Fruit fly (Drosophila melanogaster) whole organism, embryonic: ENCODE data around the gene Invadolysin.

Experiments
- CG10431 ChIP-seq: fragments of 200-800 bp; sonication (Bioruptor generic); optimal IDR thresholded peaks from 3 replicates; lab custom pipeline; 2018; ENCODE audit warnings: missing biosample characterization, mild to moderate bottlenecking, missing genetic modification characterization
- CG10565 ChIP-seq: fragments of 200-800 bp; sonication (Bioruptor generic); optimal IDR thresholded peaks from 3 replicates; lab custom pipeline; 2016; ENCODE audit warnings: missing biosample characterization, mild to moderate bottlenecking, missing genetic modification characterization
- CG10979 ChIP-seq: fragments of 200-800 bp; sonication (Bioruptor generic); optimal IDR thresholded peaks from 2 replicates; lab custom pipeline; 2018; ENCODE audit warnings: missing biosample characterization, mild to moderate bottlenecking, missing genetic modification characterization, moderate library complexity
- CG12299 ChIP-seq: fragments of 200-800 bp; sonication (Bioruptor generic); optimal IDR thresholded peaks from 2 replicates; lab custom pipeline; 2018; ENCODE audit warnings: missing biosample characterization, mild to moderate bottlenecking, missing genetic modification characterization
- CG1233 ChIP-seq: fragments of 200-800 bp; sonication (Bioruptor generic); optimal IDR thresholded peaks from 4 replicates; lab custom pipeline; 2018; ENCODE audit warnings: missing biosample characterization, mild to moderate bottlenecking, missing genetic modification characterization
- CG14860 ChIP-seq: fragments of 200-800 bp; sonication (Bioruptor generic); IDR thresholded peaks from 3 replicates; pipeline ENCODE4 v1.3.6; 2022; ENCODE audit warnings: missing biosample characterization, missing genetic modification characterization; ENCODE audit not compliant: partially characterized antibody
- CG15073 ChIP-seq: fragments of 200-800 bp; sonication (Bioruptor generic); optimal IDR thresholded peaks from 2 replicates; lab custom pipeline; 2016; ENCODE audit warnings: missing biosample characterization, missing genetic modification characterization
- CG1832 ChIP-seq: fragments of 200-800 bp; sonication (Bioruptor generic); optimal IDR thresholded peaks from 2 replicates; lab custom pipeline; 2017; ENCODE audit warnings: missing biosample characterization, mild to moderate bottlenecking, missing genetic modification characterization, inconsistent platforms
- CG18476 ChIP-seq: fragments of 200-800 bp; sonication (Bioruptor generic); optimal IDR thresholded peaks from 2 replicates; lab custom pipeline; 2016; ENCODE audit warnings: missing biosample characterization, mild to moderate bottlenecking, missing genetic modification characterization
- CG30403 ChIP-seq: fragments of 200-800 bp; sonication (Bioruptor generic); optimal IDR thresholded peaks from 3 replicates; lab custom pipeline; 2016; ENCODE audit warnings: missing biosample characterization, missing genetic modification characterization
- CG3065 ChIP-seq: fragments of 200-800 bp; sonication (Bioruptor generic); optimal IDR thresholded peaks from 2 replicates; lab custom pipeline; 2016; ENCODE audit warnings: missing biosample characterization, missing genetic modification characterization
- CG3281 ChIP-seq: fragments of 200-800 bp; sonication (Bioruptor generic); optimal IDR thresholded peaks from 3 replicates; lab custom pipeline; 2017; ENCODE audit warnings: missing biosample characterization, mild to moderate bottlenecking, missing genetic modification characterization
- CG33213 ChIP-seq: fragments of 200-800 bp; sonication (Bioruptor generic); optimal IDR thresholded peaks from 3 replicates; lab custom pipeline; 2016; ENCODE audit warnings: missing biosample characterization, missing genetic modification characterization
- CG34224 ChIP-seq: fragments of 200-800 bp; sonication (Bioruptor generic); IDR thresholded peaks from 3 replicates; pipeline ENCODE4 v1.3.6; 2022; ENCODE audit warnings: missing biosample characterization, missing genetic modification characterization; ENCODE audit not compliant: partially characterized antibody
- CG42726 ChIP-seq: fragments of 200-800 bp; sonication (Bioruptor generic); IDR thresholded peaks from 2 replicates; pipeline ENCODE4 v1.3.6; 2022; ENCODE audit warnings: missing biosample characterization, missing genetic modification characterization; ENCODE audit not compliant: partially characterized antibody
- CG4707 ChIP-seq: fragments of 200-800 bp; sonication (Bioruptor generic); optimal IDR thresholded peaks from 2 replicates; lab custom pipeline; 2018; ENCODE audit warnings: missing biosample characterization, mild to moderate bottlenecking, missing genetic modification characterization, moderate library complexity
- CG4854 ChIP-seq: fragments of 200-800 bp; sonication (Bioruptor generic); optimal IDR thresholded peaks from 2 replicates; lab custom pipeline; 2016; ENCODE audit warnings: missing biosample characterization, missing genetic modification characterization, inconsistent platforms
- CG5245 ChIP-seq: fragments of 200-800 bp; sonication (Bioruptor generic); optimal IDR thresholded peaks from 3 replicates; lab custom pipeline; 2016; ENCODE audit warnings: missing biosample characterization, missing genetic modification characterization
- CG9932 ChIP-seq: fragments of 200-800 bp; sonication (Bioruptor generic); IDR thresholded peaks from 2 replicates; pipeline ENCODE4 v1.3.6; 2022; ENCODE audit warnings: missing biosample characterization, missing genetic modification characterization
- Doc3 ChIP-seq: fragments of 200-800 bp; sonication (Bioruptor generic); IDR thresholded peaks from 3 replicates; pipeline ENCODE4 v1.3.6; 2022; ENCODE audit warnings: missing biosample characterization, missing genetic modification characterization; ENCODE audit not compliant: partially characterized antibody
- ERR ChIP-seq: fragments of 200-800 bp; sonication (Bioruptor generic); optimal IDR thresholded peaks from 2 replicates; lab custom pipeline; 2016; ENCODE audit warnings: missing biosample characterization, missing genetic modification characterization
- Hmx ChIP-seq: fragments of 200-800 bp; sonication (Bioruptor generic); optimal IDR thresholded peaks from 2 replicates; lab custom pipeline; 2016; ENCODE audit warnings: missing biosample characterization, missing genetic modification characterization
- Lpt ChIP-seq: fragments of >200 bp; optimal IDR thresholded peaks from 2 replicates; lab custom pipeline; 2018; ENCODE audit warnings: missing biosample characterization, missing genetic modification characterization
- Max ChIP-seq: fragments of 200-800 bp; sonication (Bioruptor generic); optimal IDR thresholded peaks from 2 replicates; lab custom pipeline; 2016; ENCODE audit warnings: missing biosample characterization, mild to moderate bottlenecking, missing genetic modification characterization
- Mrtf ChIP-seq: fragments of 200-800 bp; sonication (Bioruptor generic); IDR thresholded peaks from 3 replicates; pipeline ENCODE4 v1.3.6; 2022; ENCODE audit warnings: missing biosample characterization, missing genetic modification characterization
- NC2α ChIP-seq: fragments of 200-800 bp; sonication (Bioruptor generic); optimal IDR thresholded peaks from 2 replicates; lab custom pipeline; 2016; ENCODE audit warnings: missing biosample characterization, missing genetic modification characterization
- Nf-YA ChIP-seq: fragments of 200-800 bp; sonication (Bioruptor generic); IDR thresholded peaks from 2 replicates; pipeline ENCODE4 v1.3.6; 2022; ENCODE audit warnings: missing biosample characterization, missing genetic modification characterization
- Optix ChIP-seq: fragments of 200-800 bp; sonication (Bioruptor generic); IDR thresholded peaks from 3 replicates; pipeline ENCODE4 v1.3.6; 2022; ENCODE audit warnings: missing biosample characterization, missing genetic modification characterization
- Six4 ChIP-seq: fragments of 200-800 bp; sonication (Bioruptor generic); optimal IDR thresholded peaks from 2 replicates; lab custom pipeline; 2016; ENCODE audit warnings: missing biosample characterization, missing genetic modification characterization
- Trl ChIP-seq, 3 experiments: fragments of >200 bp in 2 of 3; fragments of 200-800 bp in 1 of 3; sonication (Bioruptor generic) in 1 of 3; optimal IDR thresholded peaks; 2 replicates in 1 of 3; 3 replicates in 2 of 3; lab custom pipeline; 2016 to 2017; ENCODE audit warnings: missing biosample characterization in 1 of 3, missing genetic modification characterization in 1 of 3
- YL-1 ChIP-seq: fragments of 200-800 bp; sonication (Bioruptor generic); optimal IDR thresholded peaks from 3 replicates; lab custom pipeline; 2017; ENCODE audit warnings: missing biosample characterization, mild to moderate bottlenecking, missing genetic modification characterization
- ato ChIP-seq: fragments of 200-800 bp; sonication (Bioruptor generic); IDR thresholded peaks from 2 replicates; pipeline ENCODE4 v1.3.6; 2022; ENCODE audit warnings: missing biosample characterization, missing genetic modification characterization; ENCODE audit not compliant: partially characterized antibody
- az2 ChIP-seq: fragments of 200-800 bp; sonication (Bioruptor generic); optimal IDR thresholded peaks from 3 replicates; lab custom pipeline; 2016; ENCODE audit warnings: missing biosample characterization, missing genetic modification characterization
- ci ChIP-seq: fragments of 200-800 bp; sonication (Bioruptor generic); IDR thresholded peaks from 3 replicates; pipeline ENCODE4 v1.3.6; 2022; ENCODE audit warnings: missing biosample characterization, missing genetic modification characterization
- exex ChIP-seq: fragments of 200-800 bp; sonication (Bioruptor generic); optimal IDR thresholded peaks from 4 replicates; lab custom pipeline; 2018; ENCODE audit warnings: missing biosample characterization, mild to moderate bottlenecking, missing genetic modification characterization, moderate library complexity
- gcm2 ChIP-seq: fragments of 200-800 bp; sonication (Bioruptor generic); optimal IDR thresholded peaks from 2 replicates; lab custom pipeline; 2016; ENCODE audit warnings: missing biosample characterization, missing genetic modification characterization
- grau ChIP-seq: fragments of 200-800 bp; optimal IDR thresholded peaks from 3 replicates; lab custom pipeline; 2019; ENCODE audit warnings: missing biosample characterization, mild to moderate bottlenecking, missing genetic modification characterization, moderate library complexity
- grn ChIP-seq: fragments of 200-800 bp; sonication (Bioruptor generic); optimal IDR thresholded peaks from 3 replicates; lab custom pipeline; 2017; ENCODE audit warnings: missing biosample characterization, missing genetic modification characterization
- lmd ChIP-seq: fragments of 200-800 bp; sonication (Bioruptor generic); IDR thresholded peaks from 2 replicates; pipeline ENCODE4 v1.3.6; 2022; ENCODE audit warnings: missing biosample characterization, missing genetic modification characterization
- nerfin-1 ChIP-seq: fragments of 200-800 bp; sonication (Bioruptor generic); optimal IDR thresholded peaks from 3 replicates; lab custom pipeline; 2019; ENCODE audit warnings: missing biosample characterization, mild to moderate bottlenecking, missing genetic modification characterization, moderate library complexity
- onecut ChIP-seq: fragments of 200-800 bp; sonication (Bioruptor generic); IDR thresholded peaks from 2 replicates; pipeline ENCODE4 v1.3.6; 2022; ENCODE audit warnings: missing biosample characterization, missing genetic modification characterization
- p53 ChIP-seq: fragments of 200-800 bp; sonication (Bioruptor generic); optimal IDR thresholded peaks from 2 replicates; lab custom pipeline; 2016; ENCODE audit warnings: missing biosample characterization, missing genetic modification characterization
- pan ChIP-seq, 4 experiments: fragments of >200 bp in 3 of 4; fragments of 200-800 bp in 1 of 4; sonication (Bioruptor generic) in 1 of 4; optimal IDR thresholded peaks in 3 of 4; IDR thresholded peaks in 1 of 4; 2 replicates each; pipeline versions ENCODE4 v1.3.6 to Lab custom; 2017 to 2022; ENCODE audit warnings: missing biosample characterization in 2 of 4, missing genetic modification characterization in 2 of 4, mixed read lengths in 1 of 4
- pfk ChIP-seq: fragments of 200-800 bp; sonication (Bioruptor generic); optimal IDR thresholded peaks from 2 replicates; lab custom pipeline; 2018; ENCODE audit warnings: missing biosample characterization, mild to moderate bottlenecking, missing genetic modification characterization, moderate library complexity
- ranshi ChIP-seq: fragments of 200-800 bp; sonication (Bioruptor generic); IDR thresholded peaks from 2 replicates; pipeline ENCODE4 v1.3.6; 2022; ENCODE audit warnings: missing biosample characterization, missing genetic modification characterization
- salm ChIP-seq: fragments of 200-800 bp; sonication (Bioruptor generic); optimal IDR thresholded peaks from 2 replicates; lab custom pipeline; 2018; ENCODE audit warnings: missing biosample characterization, mild to moderate bottlenecking, missing genetic modification characterization
- slbo ChIP-seq: fragments of 200-800 bp; sonication (Bioruptor generic); IDR thresholded peaks from 2 replicates; pipeline ENCODE4 v1.3.6; 2022; ENCODE audit warnings: missing biosample characterization, missing genetic modification characterization
- so ChIP-seq: fragments of 200-800 bp; sonication (Bioruptor generic); IDR thresholded peaks from 3 replicates; pipeline ENCODE4 v1.3.6; 2022; ENCODE audit warnings: missing biosample characterization, missing genetic modification characterization
- tgo ChIP-seq: fragments of 200-800 bp; sonication (Bioruptor generic); IDR thresholded peaks from 3 replicates; pipeline ENCODE4 v1.3.6; 2022; ENCODE audit warnings: missing biosample characterization, missing genetic modification characterization
- tna ChIP-seq: fragments of 200-800 bp; sonication (Bioruptor generic); IDR thresholded peaks from 2 replicates; pipeline ENCODE4 v1.3.6; 2022; ENCODE audit warnings: missing biosample characterization, missing genetic modification characterization; ENCODE audit not compliant: partially characterized antibody
- wdn ChIP-seq: fragments of 200-800 bp; sonication (Bioruptor generic); IDR thresholded peaks from 2 replicates; pipeline ENCODE4 v1.3.6; 2022; ENCODE audit warnings: missing biosample characterization, missing genetic modification characterization

The Invadolysin gene

dm6 chr3R:10185986-10186385 lies 41.5 kb downstream of the Invadolysin start (continued):
- TF ChIP-seq so (GFP tag; lab: Robert Waterston, UW) (0 out of 3 replicates have a peak, but pooled peaks have one; percentile 61), az2 (GFP tag; lab: Kevin White, UChicago) (no peak), CG10431 (GFP tag; lab: Kevin White, UChicago) (no peak), tgo (no peak), NC2α (GFP tag; lab: Kevin White, UChicago) (no peak), CG14860 (no peak), CG42726 (GFP tag; lab: Robert Waterston, UW) (no peak), CG15073 (GFP tag; lab: Kevin White, UChicago) (no peak), lmd (no peak), CG10565 (GFP tag; lab: Kevin White, UChicago) (no peak), CG10979 (tag; lab: Kevin White, UChicago) (no peak), Mrtf (GFP tag; lab: Robert Waterston, UW) (no peak), CG3281 (peak; percentile 11), slbo (GFP tag; lab: Robert Waterston, UW) (no peak), CG3065 (no peak), p53 (no peak), nerfin-1 (tag; lab: Kevin White, UChicago) (no peak), ranshi (GFP tag; lab: Robert Waterston, UW) (0 out of 2 replicates have a peak, but pooled peaks have one; percentile 11), Doc3 (no peak), CG4854 (GFP tag; lab: Kevin White, UChicago) (no peak), pan (optimal IDR thresholded peaks at IDR 0.05; lab: Kevin White, UChicago) (no peak), pan (GFP tag; optimal IDR thresholded peaks at IDR 0.05 in 1 of 2, IDR thresholded peaks at IDR 0.05 in 1 of 2) (no peak), Max (GFP tag; lab: Kevin White, UChicago) (no peak), CG34224 (GFP tag; lab: Robert Waterston, UW) (no peak), Hmx (GFP tag; lab: Kevin White, UChicago) (no peak), CG4707 (GFP tag; lab: Kevin White, UChicago) (no peak), CG33213 (GFP tag; lab: Kevin White, UChicago) (no peak), grn (GFP tag; lab: Kevin White, UChicago) (no peak), CG9932 (peak; percentile 38), wdn (GFP tag; lab: Robert Waterston, UW) (no peak), Six4 (GFP tag; lab: Kevin White, UChicago) (no peak), ci (peak; percentile 40; the same call in 1 of the 3 replicates), onecut (GFP tag; lab: Robert Waterston, UW) (no peak), Trl (optimal IDR thresholded peaks at IDR 0.05; lab: Kevin White, UChicago) (no peak), Trl (GFP tag; optimal IDR thresholded peaks at IDR 0.05; lab: Kevin White, UChicago) (no peak), Nf-YA (GFP tag; lab: Robert Waterston, UW) (no peak), Optix (GFP tag; lab: Robert Waterston, UW) (no peak), ERR (GFP tag; lab: Kevin White, UChicago) (no peak), CG30403 (GFP tag; lab: Kevin White, UChicago) (no peak), CG18476 (GFP tag; lab: Kevin White, UChicago) (no peak), CG12299 (tag; lab: Kevin White, UChicago) (no peak), CG1832 (no peak), YL-1 (GFP tag; lab: Kevin White, UChicago) (no peak), grau (no peak), gcm2 (no peak), pfk (GFP tag; lab: Kevin White, UChicago) (no peak), CG5245 (no peak), tna (no peak), salm (tag; lab: Kevin White, UChicago) (peak; percentile 5), ato (GFP tag; lab: Robert Waterston, UW) (no peak), exex (tag; lab: Kevin White, UChicago) (peak; percentile 13), CG1233 (peak; percentile 14), Lpt (GFP tag; lab: Kevin White, UChicago) (no peak)
